Fruit fly (Drosophila melanogaster) whole organism, embryonic: Measurements from ENCODE around the gene CG15221.

Experiments used
- CG8290 ChIP-seq, 3 experiments: fragments of 200-800 bp; sonication (Bioruptor generic); optimal IDR thresholded peaks; 2 replicates each; lab custom pipeline; 2016 to 2019; ENCODE audit warnings: missing biosample characterization in 3 of 3, missing genetic modification characterization in 3 of 3, mild to moderate bottlenecking in 2 of 3, moderate library complexity in 1 of 3
- Side ChIP-seq: fragments of 200-800 bp; sonication (Bioruptor generic); optimal IDR thresholded peaks from 2 replicates; lab custom pipeline; 2016; ENCODE audit warnings: missing biosample characterization, missing genetic modification characterization
- bab2 ChIP-seq: fragments of 200-800 bp; sonication (Bioruptor generic); optimal IDR thresholded peaks from 2 replicates; lab custom pipeline; 2016; ENCODE audit warnings: missing biosample characterization, missing genetic modification characterization
- tio ChIP-seq: fragments of 200-800 bp; sonication (Bioruptor generic); optimal IDR thresholded peaks from 2 replicates; lab custom pipeline; 2017; ENCODE audit warnings: missing biosample characterization, missing genetic modification characterization, inconsistent platforms

- TF ChIP-seq CG8290 (GFP tag; optimal IDR thresholded peaks at IDR 0.05; lab: Kevin White, UChicago) (no peak), CG8290 (tag; optimal IDR thresholded peaks at IDR 0.05; lab: Kevin White, UChicago) (no peak), tio (GFP tag; lab: Kevin White, UChicago) (no peak), Side (GFP tag; lab: Kevin White, UChicago) (no peak), bab2 (GFP tag; lab: Kevin White, UChicago) (no peak)
These were observed 8.6 kb downstream of the CG15221 start, which contains the start of gene inaF-B for dm6 chrX:11732670-11733069.
